Worm (Caenorhabditis elegans): Measurements from ENCODE around the gene chil-2.

chil-2 gene

ce11 chrII:9895173-9895572, 20.8 kb upstream of the chil-2 start:
- TF ChIP-seq attf-6 (GFP tag; IDR thresholded peaks at IDR 0.05), result no peak
- TF ChIP-seq bed-2 (GFP tag; IDR thresholded peaks at IDR 0.05), result no peak

- TF ChIP-seq bed-1 (GFP tag; IDR thresholded peaks at IDR 0.05), result no peak
- TF ChIP-seq let-607 (tag; optimal IDR thresholded peaks at IDR 0.05), result no peak
- TF ChIP-seq nhr-90 (tag; optimal IDR thresholded peaks at IDR 0.05), result no peak
- no peak for TF ChIP-seq attf-3 (GFP tag; conservative IDR thresholded peaks at IDR 0.05)
- TF ChIP-seq lin-26 (GFP tag; IDR thresholded peaks at IDR 0.05), result no peak
- TF ChIP-seq nfya-1 (tag; optimal IDR thresholded peaks at IDR 0.05; ENCODE audit: borderline replicate concordance, insufficient read depth), result no peak
- TF ChIP-seq madf-3 (GFP tag; IDR thresholded peaks at IDR 0.05), result no peak
- TF ChIP-seq snpc-3.4 (tag; optimal IDR thresholded peaks at IDR 0.05), result no peak
- no peak for TF ChIP-seq attf-6 (GFP tag; IDR thresholded peaks at IDR 0.05)
- no peak for TF ChIP-seq lin-54 (GFP tag; optimal IDR thresholded peaks at IDR 0.05)
Measured at ce11 chrII:9894435-9894834, 20.0 kb upstream of the chil-2 start, which contains the start of gene F26C11.1. TSS of gene F26C11.1 (plus strand) at chrII:9894735.

ce11 chrII:9892409-9892808, 18.0 kb upstream of the chil-2 start, which contains the start of gene C08H9.16:
TSS of gene C08H9.16 (plus strand) at chrII:9892778.
- TF ChIP-seq dpl-1 (GFP tag; optimal IDR thresholded peaks at IDR 0.05), result no peak
- TF ChIP-seq hmg-1.2 (GFP tag; IDR thresholded peaks at IDR 0.05), result peak; percentile 41; the same call in 1 of the 2 replicates
- peak; percentile 26 for TF ChIP-seq attf-5 (GFP tag; optimal IDR thresholded peaks at IDR 0.05)
- TF ChIP-seq lin-54 (GFP tag; optimal IDR thresholded peaks at IDR 0.05), result peak; percentile 48
- TF ChIP-seq mel-28 (tag; optimal IDR thresholded peaks at IDR 0.05; ENCODE audit: borderline replicate concordance), result no peak
- TF ChIP-seq snpc-3.4 (tag; optimal IDR thresholded peaks at IDR 0.05), result peak; percentile 7
- TF ChIP-seq snpc-1.3 (tag; optimal IDR thresholded peaks at IDR 0.05; ENCODE audit: insufficient read depth), result peak; percentile 45
- peak; percentile 69; the same call in 1 of the 2 replicates for TF ChIP-seq nfyb-1 (GFP tag; IDR thresholded peaks at IDR 0.05)
- TF ChIP-seq ccch-3 (GFP tag; optimal IDR thresholded peaks at IDR 0.05), result no peak
- TF ChIP-seq atf-7 (tag; optimal IDR thresholded peaks at IDR 0.05), result no peak
- TF ChIP-seq ztf-22 (GFP tag; optimal IDR thresholded peaks at IDR 0.05), result no peak
- peak; percentile 88 for TF ChIP-seq lsl-1 (GFP tag; optimal IDR thresholded peaks at IDR 0.05)
- no peak for TF ChIP-seq F39B2.1 (GFP tag; IDR thresholded peaks at IDR 0.05)
- peak in 1 of 3 experiments; percentile 40 for TF ChIP-seq lin-35 (GFP tag; optimal IDR thresholded peaks at IDR 0.05)
- TF ChIP-seq tbp1 (GFP tag; optimal IDR thresholded peaks at IDR 0.05), result peak; percentile 13
- TF ChIP-seq cebp-2 (GFP tag; IDR thresholded peaks at IDR 0.05), result no peak
- no peak for TF ChIP-seq lin-40 (tag; optimal IDR thresholded peaks at IDR 0.05)
- TF ChIP-seq akir-1 (GFP tag; optimal IDR thresholded peaks at IDR 0.05), result no peak
- peak; percentile 13 for TF ChIP-seq pha-4 (tag; optimal IDR thresholded peaks at IDR 0.05)
- TF ChIP-seq xnd-1 (tag; optimal IDR thresholded peaks at IDR 0.05), result peak; percentile 8
- TF ChIP-seq let-607 (tag; optimal IDR thresholded peaks at IDR 0.05), result peak; percentile 89 to 94
- TF ChIP-seq Y53G8AR.9 (GFP tag; conservative IDR thresholded peaks at IDR 0.05), result no peak
- peak; percentile 20 for TF ChIP-seq efl-1 (GFP tag; optimal IDR thresholded peaks at IDR 0.05)
- peak; percentile 78 for TF ChIP-seq F33H1.4 (GFP tag; IDR thresholded peaks at IDR 0.05)
- peak; percentile 58; the same call in 1 of the 2 replicates for TF ChIP-seq madf-6 (GFP tag; IDR thresholded peaks at IDR 0.05)
- no peak for TF ChIP-seq ceh-91 (GFP tag; IDR thresholded peaks at IDR 0.05)

All from whole organism, young adult.